3 worm cellular contexts compared by ENCODE assay signal in the genomic region with DNA sequence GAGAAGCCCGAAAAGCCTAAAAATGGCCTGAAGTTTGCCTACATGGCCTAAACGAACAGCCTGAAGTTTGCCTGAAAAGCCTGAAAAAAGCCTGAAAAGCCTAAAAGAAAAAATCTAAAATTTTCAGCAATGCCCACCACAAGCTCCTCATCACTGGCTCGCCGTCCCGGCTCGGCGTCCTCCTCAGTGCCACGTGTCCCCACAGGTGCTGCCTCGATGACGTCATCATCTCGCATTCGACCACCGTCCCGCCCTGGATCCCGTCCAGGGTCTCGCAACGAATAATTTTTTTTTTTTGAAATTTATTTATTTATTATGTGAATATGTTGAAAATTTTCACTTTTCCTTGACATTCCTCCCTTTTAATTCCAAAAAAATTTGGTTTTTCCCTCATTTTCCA.
TF ChIP-seq lines count a peak whose summit lies in the region.

No protein-coding gene starts in this region.

TF ChIP-seq in whole organism, L4 larva, 104 proteins besides CTCF, POLR2A, EP300 and RAD21:
- TF ChIP-seq set-16 (GFP tag; IDR thresholded peaks at IDR 0.05; lab: Robert Waterston, UW) (peak; percentile 67), dmd-6 (GFP tag; IDR thresholded peaks at IDR 0.05; lab: Robert Waterston, UW) (no peak), ceh-44 (GFP tag; IDR thresholded peaks at IDR 0.05; lab: Robert Waterston, UW) (no peak), D1046.2 (GFP tag; IDR thresholded peaks at IDR 0.05; lab: Robert Waterston, UW) (0 out of 2 replicates have a peak, but pooled peaks have one; percentile 27)
TF ChIP-seq in whole organism, L4 larva: peak in this region for 2.

TF ChIP-seq in whole organism, mixed stage, embryonic, 35 proteins besides CTCF, POLR2A, EP300 and RAD21:
- TF ChIP-seq lsy-2 (tag; optimal IDR thresholded peaks at IDR 0.05; lab: Kevin White, UChicago) (no peak), hlh-1 (tag; optimal IDR thresholded peaks at IDR 0.05; lab: Kevin White, UChicago) (no peak), zip-8 (tag; optimal IDR thresholded peaks at IDR 0.05; lab: Kevin White, UChicago) (peak; percentile 60), nhr-237 (tag; optimal IDR thresholded peaks at IDR 0.05; lab: Kevin White, UChicago) (no peak)

TF ChIP-seq in whole organism, young adult, 124 proteins besides CTCF, POLR2A, EP300 and RAD21:
- TF ChIP-seq zfh-2 (GFP tag; conservative IDR thresholded peaks at IDR 0.05; lab: Robert Waterston, UW) (peak; percentile 60; the same call in 1 of the 2 replicates), sea-2 (GFP tag; IDR thresholded peaks at IDR 0.05; lab: Robert Waterston, UW) (no peak)
